Fruit fly (Drosophila melanogaster) whole organism, wandering third instar larva: ENCODE measurements around the gene CG43288.

ENCODE experiments used
- Abd-B ChIP-seq: fragments of >200 bp; optimal IDR thresholded peaks from 2 replicates; lab custom pipeline; 2017; ENCODE audit warnings: missing biosample characterization, missing genetic modification characterization
- CG9705 ChIP-seq: fragments of 200-800 bp; sonication (Bioruptor generic); optimal IDR thresholded peaks from 2 replicates; lab custom pipeline; 2018; ENCODE audit warnings: missing biosample characterization, mild to moderate bottlenecking, missing genetic modification characterization
- Jra ChIP-seq: sonication (Bioruptor generic); optimal IDR thresholded peaks from 2 replicates; lab custom pipeline; 2016; ENCODE audit warnings: missing biosample characterization, missing genetic modification characterization
- Myc ChIP-seq: fragments of >200 bp; optimal IDR thresholded peaks from 2 replicates; lab custom pipeline; 2017
- pan ChIP-seq: fragments of >200 bp; optimal IDR thresholded peaks from 2 replicates; lab custom pipeline; 2017

DNA sequence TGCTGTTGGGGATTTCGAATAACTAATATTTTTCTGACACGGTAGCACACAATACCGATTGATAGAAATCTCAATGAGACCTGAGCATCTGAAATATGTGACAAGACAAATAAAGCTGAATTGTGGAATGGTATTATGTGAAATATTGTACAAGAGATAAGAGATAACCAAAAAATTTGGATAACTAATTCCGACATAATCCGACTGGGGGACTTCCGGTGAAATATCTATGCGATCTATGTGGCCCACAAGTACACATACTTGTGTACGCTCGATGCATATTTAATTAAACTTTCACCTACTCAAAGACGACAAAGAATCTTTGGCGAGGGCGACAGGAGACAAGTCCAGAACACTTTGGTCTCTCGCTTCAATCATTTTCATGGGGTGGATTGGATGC lies 39.9 kb downstream of the CG43288 start, which contains the start of gene CG15576:
- TF ChIP-seq Myc (no peak), CG9705 (no peak), Abd-B (no peak), Jra (GFP tag; lab: Kevin White, UChicago) (no peak), pan (lab: Kevin White, UChicago) (no peak)
